Worm (Caenorhabditis elegans) whole organism, L1 larva: ENCODE measurements around the gene pbo-1.
"Not testable (repeated sequence)": the region's sequence is repeated elsewhere in the genome, so short reads cannot be mapped to it uniquely, and the experiment has no call there.

Source experiments
- C04F5.9 ChIP-seq: sonication (generic microtip); optimal IDR thresholded peaks from 2 replicates; lab custom pipeline; 2016; ENCODE audit warnings: missing genetic modification characterization, missing compliant biosample characterization
- C34B4.2 ChIP-seq: sonication (generic microtip); optimal IDR thresholded peaks from 2 replicates; lab custom pipeline; 2017; ENCODE audit warnings: mild to moderate bottlenecking, missing genetic modification characterization, missing compliant biosample characterization
- F16B12.6 ChIP-seq: fragments of 150-350 bp; optimal IDR thresholded peaks from 2 replicates; lab custom pipeline; 2014; ENCODE audit warnings: missing biosample characterization, missing genetic modification characterization
- Y116A8C.19 ChIP-seq: sonication (generic microtip); optimal IDR thresholded peaks from 2 replicates; lab custom pipeline; 2016; ENCODE audit warnings: missing compliant biosample characterization, missing genetic modification characterization, borderline replicate concordance
- alr-1 ChIP-seq: fragments of 200-800 bp; sonication (Bioruptor generic); optimal IDR thresholded peaks from 2 replicates; lab custom pipeline; 2018; ENCODE audit warnings: borderline replicate concordance, mild to moderate bottlenecking, missing genetic modification characterization, missing compliant biosample characterization
- ama-1 ChIP-seq: fragments of 150-350 bp; optimal IDR thresholded peaks from 2 replicates; lab custom pipeline; 2014
- ces-1 ChIP-seq: fragments of 150-350 bp; optimal IDR thresholded peaks from 2 replicates; lab custom pipeline; 2014; ENCODE audit warnings: missing biosample characterization, missing genetic modification reagents, missing genetic modification characterization
- dpl-1 ChIP-seq, 3 experiments: fragments of 150-350 bp in 2 of 3; sonication (generic microtip) in 1 of 3; optimal IDR thresholded peaks; 2 replicates each; lab custom pipeline; 2014 to 2017; ENCODE audit warnings: missing biosample characterization in 3 of 3, missing genetic modification characterization in 3 of 3, missing genetic modification reagents in 3 of 3
- dsc-1 ChIP-seq: sonication (generic microtip); optimal IDR thresholded peaks from 2 replicates; lab custom pipeline; 2016; ENCODE audit warnings: mild to moderate bottlenecking, missing genetic modification characterization, missing compliant biosample characterization
- efl-1 ChIP-seq, 4 experiments: fragments of 150-350 bp; optimal IDR thresholded peaks in 3 of 4; peaks in 1 of 4; 1 replicate in 1 of 4; 2 replicates in 3 of 4; lab custom pipeline; 2014; ENCODE audit warnings: missing biosample characterization in 2 of 4, missing genetic modification characterization in 2 of 4, missing genetic modification reagents in 2 of 4
- egl-13 ChIP-seq: sonication (generic microtip); optimal IDR thresholded peaks from 2 replicates; lab custom pipeline; 2016; ENCODE audit warnings: missing genotype, missing genetic modification reagents, missing genetic modification characterization, missing compliant biosample characterization
- fkh-4 ChIP-seq: sonication (generic microtip); optimal IDR thresholded peaks from 2 replicates; lab custom pipeline; 2016; ENCODE audit warnings: missing compliant biosample characterization, missing genetic modification characterization, borderline replicate concordance
- hpl-2 ChIP-seq: fragments of 150-350 bp; optimal IDR thresholded peaks from 2 replicates; lab custom pipeline; 2014; ENCODE audit warnings: missing biosample characterization, missing genetic modification reagents, missing genetic modification characterization
- irx-1 ChIP-seq: sonication (generic microtip); optimal IDR thresholded peaks from 2 replicates; lab custom pipeline; 2016; ENCODE audit warnings: missing genetic modification characterization, missing compliant biosample characterization
- lin-13 ChIP-seq: fragments of 150-350 bp; optimal IDR thresholded peaks from 2 replicates; lab custom pipeline; 2014; ENCODE audit warnings: missing biosample characterization, missing genetic modification reagents, missing genetic modification characterization
- lin-14 ChIP-seq: fragments of 200-800 bp; sonication (Bioruptor generic); optimal IDR thresholded peaks from 2 replicates; lab custom pipeline; 2018; ENCODE audit warnings: mild to moderate bottlenecking, missing genetic modification characterization, moderate library complexity, missing compliant biosample characterization
- lin-35 ChIP-seq, 2 experiments: fragments of 150-350 bp; optimal IDR thresholded peaks; 2 replicates each; lab custom pipeline; 2014; ENCODE audit warnings: missing biosample characterization in 2 of 2, missing genetic modification characterization in 2 of 2, missing genetic modification reagents in 2 of 2
- lir-3 ChIP-seq: sonication (generic microtip); optimal IDR thresholded peaks from 2 replicates; lab custom pipeline; 2016; ENCODE audit warnings: mild to moderate bottlenecking, missing genetic modification characterization, moderate library complexity, missing compliant biosample characterization; ENCODE audit not compliant: poor library complexity
- lsy-2 ChIP-seq, 2 experiments: fragments of 150-350 bp; optimal IDR thresholded peaks; 2 replicates each; lab custom pipeline; 2014; ENCODE audit warnings: missing biosample characterization in 2 of 2, missing genetic modification characterization in 2 of 2
- mab-9 ChIP-seq: fragments of 200-800 bp; sonication (Bioruptor generic); IDR thresholded peaks from 2 replicates; pipeline ENCODE4 v1.3.6; 2022; ENCODE audit warnings: missing genetic modification reagents, missing genetic modification characterization, missing compliant biosample characterization
- mdl-1 ChIP-seq, 2 experiments: fragments of 150-350 bp; optimal IDR thresholded peaks; 2 replicates each; lab custom pipeline; 2014 to 2017; ENCODE audit warnings: missing biosample characterization in 2 of 2, missing genetic modification characterization in 2 of 2, inconsistent platforms in 1 of 2
- mep-1 ChIP-seq: fragments of 150-350 bp; optimal IDR thresholded peaks from 2 replicates; lab custom pipeline; 2014; ENCODE audit warnings: missing biosample characterization, missing genetic modification characterization
- nhr-11 ChIP-seq: fragments of 150-350 bp; optimal IDR thresholded peaks from 2 replicates; lab custom pipeline; 2014; ENCODE audit warnings: missing biosample characterization, missing genetic modification characterization
- nhr-19 ChIP-seq: fragments of 200-800 bp; sonication (Bioruptor generic); conservative IDR thresholded peaks from 2 replicates; pipeline ENCODE4 v1.3.6; 2022; ENCODE audit warnings: missing genetic modification characterization, missing compliant biosample characterization
- nhr-28 ChIP-seq: fragments of 150-350 bp; optimal IDR thresholded peaks from 2 replicates; lab custom pipeline; 2014; ENCODE audit warnings: missing biosample characterization, missing genetic modification characterization
- nhr-47 ChIP-seq: sonication (generic microtip); optimal IDR thresholded peaks from 2 replicates; lab custom pipeline; 2016; ENCODE audit warnings: mild to moderate bottlenecking, missing genetic modification characterization, moderate library complexity, missing compliant biosample characterization
- nhr-76 ChIP-seq: sonication (generic microtip); optimal IDR thresholded peaks from 2 replicates; lab custom pipeline; 2017; ENCODE audit warnings: missing biosample characterization, missing genetic modification characterization
- nhr-77 ChIP-seq: fragments of 150-350 bp; optimal IDR thresholded peaks from 2 replicates; lab custom pipeline; 2014; ENCODE audit warnings: missing biosample characterization, missing genetic modification characterization
- nhr-90 ChIP-seq: sonication (generic microtip); optimal IDR thresholded peaks from 2 replicates; lab custom pipeline; 2016; ENCODE audit warnings: mild to moderate bottlenecking, missing genetic modification characterization, missing compliant biosample characterization; ENCODE audit not compliant: poor library complexity
- pqm-1 ChIP-seq: sonication (generic microtip); optimal IDR thresholded peaks from 3 replicates; lab custom pipeline; 2017; ENCODE audit warnings: missing biosample characterization, missing genetic modification characterization
- rnt-1 ChIP-seq: sonication (generic microtip); optimal IDR thresholded peaks from 2 replicates; lab custom pipeline; 2016; ENCODE audit warnings: mild to moderate bottlenecking, missing genetic modification characterization, moderate library complexity, missing compliant biosample characterization
- skn-1 ChIP-seq: fragments of 150-350 bp; optimal IDR thresholded peaks from 2 replicates; lab custom pipeline; 2014; ENCODE audit warnings: missing biosample characterization, missing genetic modification characterization
- sptf-1 ChIP-seq: fragments of 150-350 bp; optimal IDR thresholded peaks from 2 replicates; lab custom pipeline; 2014; ENCODE audit warnings: missing biosample characterization, missing genetic modification characterization
- sup-37 ChIP-seq: fragments of 200-800 bp; sonication (Bioruptor generic); optimal IDR thresholded peaks from 2 replicates; lab custom pipeline; 2018; ENCODE audit warnings: mild to moderate bottlenecking, missing genetic modification characterization, missing compliant biosample characterization
- tbx-2 ChIP-seq: sonication (generic microtip); optimal IDR thresholded peaks from 2 replicates; lab custom pipeline; 2016; ENCODE audit warnings: missing genetic modification characterization, missing compliant biosample characterization
- tlp-1 ChIP-seq: fragments of 150-350 bp; optimal IDR thresholded peaks from 2 replicates; lab custom pipeline; 2014; ENCODE audit warnings: missing biosample characterization, missing genetic modification characterization
- unc-30 ChIP-seq: sonication (generic microtip); optimal IDR thresholded peaks from 2 replicates; lab custom pipeline; 2017; ENCODE audit warnings: missing biosample characterization, missing genetic modification characterization
- unc-86 ChIP-seq: sonication (generic microtip); optimal IDR thresholded peaks from 2 replicates; lab custom pipeline; 2016; ENCODE audit warnings: missing genetic modification characterization, missing compliant biosample characterization
- unc-98 ChIP-seq: fragments of 200-800 bp; sonication (Bioruptor generic); IDR thresholded peaks from 2 replicates; pipeline ENCODE4 v1.3.6; 2022; ENCODE audit warnings: missing genetic modification characterization, missing compliant biosample characterization
- xbp-1 ChIP-seq: sonication (generic microtip); optimal IDR thresholded peaks from 2 replicates; lab custom pipeline; 2016; ENCODE audit warnings: missing genetic modification characterization, missing compliant biosample characterization

The pbo-1 gene

DNA sequence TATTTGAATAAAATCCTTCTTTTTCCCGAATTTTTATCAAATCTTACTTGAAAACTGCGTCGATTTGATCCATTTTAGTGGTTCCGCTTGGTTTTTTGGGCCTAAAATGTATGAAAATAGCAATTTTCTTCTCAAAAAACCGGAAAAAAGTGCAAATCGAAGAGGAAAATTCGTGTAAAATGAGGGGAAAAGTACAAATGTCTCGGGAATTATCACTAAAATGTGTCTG, 38.6 kb upstream of the pbo-1 start, which contains the start of gene Y71H2AM.11:
Y71H2AM.11 (minus strand) TSS at position 101 of the 229 bp plus-strand sequence.
- TF ChIP-seq unc-30 (tag; lab: Kevin White, UChicago) (no peak), lsy-2 (tag; optimal IDR thresholded peaks at IDR 0.05; lab: Kevin White, UChicago) (no peak), skn-1 (tag; lab: Kevin White, UChicago) (no peak), ces-1 (no peak), alr-1 (tag; lab: Kevin White, UChicago) (no peak), fkh-4 (tag; lab: Kevin White, UChicago) (no peak), tbx-2 (no peak), egl-13 (tag; lab: Kevin White, UChicago) (no peak), mab-9 (no peak), unc-86 (tag; lab: Kevin White, UChicago) (no peak), C04F5.9 (tag; lab: Kevin White, UChicago) (no peak), lin-35 (GFP tag; optimal IDR thresholded peaks at IDR 0.05; lab: Kevin White, UChicago) (no peak), efl-1 (optimal IDR thresholded peaks at IDR 0.05; lab: Kevin White, UChicago) (no peak), efl-1 (GFP tag; optimal IDR thresholded peaks at IDR 0.05 in 1 of 2; lab: Kevin White, UChicago) (no peak)
- TF ChIP-seq, all 84 proteins: peak for 0

- TF ChIP-seq irx-1 (no peak), nhr-47 (tag; lab: Kevin White, UChicago) (no peak), xbp-1 (tag; lab: Kevin White, UChicago) (no peak)
Observed at ce11 chrIII:2716514-2716913, 30.3 kb upstream of the pbo-1 start, which contains the start of gene tmem-132. Gene tmem-132 (minus strand): TSS chrIII:2716614.

- TF ChIP-seq lin-14 (GFP tag; lab: Kevin White, UChicago), result no peak
- no peak for TF ChIP-seq rnt-1 (tag; lab: Kevin White, UChicago)
- no peak for TF ChIP-seq lir-3 (tag; lab: Kevin White, UChicago)
- TF ChIP-seq nhr-19 (GFP tag; lab: Robert Waterston, UW), result no peak
- no peak for TF ChIP-seq dsc-1 (tag; lab: Kevin White, UChicago)
- no peak for TF ChIP-seq nhr-76 (tag; lab: Kevin White, UChicago)
- TF ChIP-seq, all 84 proteins: peak for 0
Observed at ce11 chrIII:2711527-2711926, 25.3 kb upstream of the pbo-1 start.

DNA sequence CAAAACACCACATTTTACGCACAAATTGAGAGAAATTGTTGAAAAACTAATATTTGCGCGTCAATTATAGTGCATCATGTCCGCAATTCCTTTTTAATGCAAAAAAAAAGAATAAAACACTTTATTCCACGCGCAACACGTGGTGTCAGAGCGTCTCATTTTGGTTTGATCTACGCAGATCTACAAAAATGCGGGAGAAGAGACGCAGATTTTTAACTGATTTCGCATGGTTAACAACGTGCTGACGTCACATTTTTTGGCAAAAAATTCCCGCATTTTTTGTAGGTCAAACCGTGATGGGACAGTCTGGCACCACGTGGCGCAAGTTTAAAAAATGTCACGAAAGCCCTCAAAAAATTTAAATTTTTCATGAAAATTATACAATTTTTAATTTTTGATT, 23.9 kb upstream of the pbo-1 start:
- TF ChIP-seq egl-13 (tag; lab: Kevin White, UChicago) (no peak), sptf-1 (tag; lab: Kevin White, UChicago) (no peak)
- TF ChIP-seq, all 84 proteins: peak for 0

DNA sequence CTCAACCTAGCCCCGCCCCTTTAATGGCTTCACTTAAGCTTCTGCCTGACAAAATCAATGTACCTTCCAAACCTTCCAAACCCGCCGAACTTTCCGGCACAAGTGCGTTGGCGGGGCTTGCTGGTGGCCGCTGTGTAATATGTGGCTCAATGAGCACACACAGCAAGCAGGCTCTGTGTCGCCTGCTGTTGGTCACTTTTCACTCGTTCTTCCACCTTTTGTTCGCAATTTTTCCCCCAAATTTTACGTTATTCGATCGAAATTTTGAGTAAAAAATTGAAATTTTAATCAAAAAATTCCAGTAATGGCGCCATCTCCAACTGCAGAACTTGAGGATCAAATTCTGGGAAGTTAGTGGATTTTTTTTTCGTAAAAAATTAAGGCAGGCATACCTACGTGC, 14.4 kb upstream of the pbo-1 start, which contains the start of gene set-27:
set-27 (plus strand) TSS at position 301 of the 400 bp plus-strand sequence.
- TF ChIP-seq nhr-90 (tag; lab: Kevin White, UChicago) (no peak), efl-1 (optimal IDR thresholded peaks at IDR 0.05; lab: Kevin White, UChicago) (no peak), efl-1 (GFP tag; optimal IDR thresholded peaks at IDR 0.05 in 1 of 2; lab: Kevin White, UChicago) (peak in 1 of 2 experiments; percentile 31)

ce11 chrIII:2699363-2699762, 13.1 kb upstream of the pbo-1 start, which contains the start of gene cox-6B:
Gene cox-6B (plus strand): TSS chrIII:2699663.
- TF ChIP-seq dpl-1 (GFP tag; optimal IDR thresholded peaks at IDR 0.05; lab: Kevin White, UChicago); lin-13; unc-98 (GFP tag; lab: Robert Waterston, UW): not testable (repeated sequence)

DNA sequence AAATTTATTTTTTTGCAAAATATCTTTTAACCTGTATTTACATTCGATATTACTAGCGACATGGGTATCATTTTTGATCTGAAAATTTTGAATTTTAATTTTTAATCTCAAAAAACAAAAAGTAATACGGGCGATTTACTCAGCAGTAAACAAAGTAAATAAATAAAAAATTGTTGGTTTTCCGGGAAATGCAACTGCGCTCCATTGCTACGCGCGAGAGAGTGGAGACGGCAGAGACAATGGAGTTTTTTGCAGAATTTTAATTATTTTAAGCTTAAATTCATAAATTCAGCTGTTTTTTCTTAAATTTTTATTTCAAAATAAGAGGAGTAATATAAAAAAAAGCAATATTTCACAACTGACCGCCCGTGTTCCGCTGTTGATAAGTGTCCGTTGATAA, 12.5 kb upstream of the pbo-1 start, which contains the start of gene slc-30A9:
slc-30A9 (minus strand) TSS at position 78 of the 400 bp plus-strand sequence.
- TF ChIP-seq nhr-77 (tag; lab: Kevin White, UChicago) (peak; percentile 14), tlp-1 (tag; lab: Kevin White, UChicago) (no peak), pqm-1 (tag; lab: Kevin White, UChicago) (no peak), nhr-11 (tag; lab: Kevin White, UChicago) (no peak), egl-13 (tag; lab: Kevin White, UChicago) (peak; percentile 79), ama-1 (lab: Kevin White, UChicago) (no peak), dpl-1 (GFP tag; optimal IDR thresholded peaks at IDR 0.05; lab: Kevin White, UChicago) (peak; percentile 11 to 61 (median 28)), hpl-2 (GFP tag; lab: Kevin White, UChicago) (no peak), sup-37 (GFP tag; lab: Kevin White, UChicago) (no peak), mep-1 (tag; lab: Kevin White, UChicago) (peak; percentile 76), C34B4.2 (tag; lab: Kevin White, UChicago) (no peak), nhr-28 (no peak), lir-3 (tag; lab: Kevin White, UChicago) (no peak), mdl-1 (tag; optimal IDR thresholded peaks at IDR 0.05; lab: Kevin White, UChicago) (no peak), unc-86 (tag; lab: Kevin White, UChicago) (peak; percentile 27), Y116A8C.19 (tag; lab: Kevin White, UChicago) (no peak), C04F5.9 (tag; lab: Kevin White, UChicago) (no peak), F16B12.6 (peak; percentile 50), lsy-2 (tag; optimal IDR thresholded peaks at IDR 0.05; lab: Kevin White, UChicago) (peak; percentile 61 to 71)
